Fruit fly (Drosophila melanogaster) whole organism, embryonic: ENCODE data around the gene CG33098.

Experiments used
- CG10321 ChIP-seq: fragments of 200-800 bp; sonication (Bioruptor generic); IDR thresholded peaks from 2 replicates; pipeline ENCODE4 v1.3.6; 2022; ENCODE audit warnings: missing biosample characterization, missing genetic modification characterization
- CG11093 ChIP-seq: fragments of 200-800 bp; sonication (Bioruptor generic); IDR thresholded peaks from 3 replicates; pipeline ENCODE4 v1.3.6; 2022; ENCODE audit warnings: missing biosample characterization, missing genetic modification characterization
- CG11504 ChIP-seq: fragments of 200-800 bp; sonication (Bioruptor generic); optimal IDR thresholded peaks from 3 replicates; lab custom pipeline; 2019; ENCODE audit warnings: missing biosample characterization, mild to moderate bottlenecking, missing genetic modification characterization, moderate library complexity
- CG12071 ChIP-seq: fragments of 200-800 bp; sonication (Bioruptor generic); optimal IDR thresholded peaks from 3 replicates; lab custom pipeline; 2018; ENCODE audit warnings: missing biosample characterization, mild to moderate bottlenecking, missing genetic modification characterization
- CG14710 ChIP-seq: fragments of 200-800 bp; sonication (Bioruptor generic); optimal IDR thresholded peaks from 3 replicates; lab custom pipeline; 2019; ENCODE audit warnings: missing biosample characterization, mild to moderate bottlenecking, missing genetic modification characterization, moderate library complexity
- CG14860 ChIP-seq: fragments of 200-800 bp; sonication (Bioruptor generic); IDR thresholded peaks from 3 replicates; pipeline ENCODE4 v1.3.6; 2022; ENCODE audit warnings: missing biosample characterization, missing genetic modification characterization; ENCODE audit not compliant: partially characterized antibody
- CG18619 ChIP-seq: fragments of 200-800 bp; sonication (Bioruptor generic); optimal IDR thresholded peaks from 3 replicates; lab custom pipeline; 2017; ENCODE audit warnings: missing biosample characterization, mild to moderate bottlenecking, missing genetic modification characterization
- CG2199 ChIP-seq: fragments of 200-800 bp; sonication (Bioruptor generic); IDR thresholded peaks from 3 replicates; pipeline ENCODE4 v1.3.6; 2022; ENCODE audit warnings: missing biosample characterization, missing genetic modification characterization
- CG31441 ChIP-seq: fragments of 200-800 bp; sonication (Bioruptor generic); IDR thresholded peaks from 2 replicates; pipeline ENCODE4 v1.3.6; 2022; ENCODE audit warnings: missing biosample characterization, missing genetic modification characterization
- CG32532 ChIP-seq: fragments of 200-800 bp; sonication (Bioruptor generic); IDR thresholded peaks from 2 replicates; pipeline ENCODE4 v1.3.6; 2022; ENCODE audit warnings: missing biosample characterization, missing genetic modification characterization
- CG32767 ChIP-seq: fragments of 200-800 bp; sonication (Bioruptor generic); IDR thresholded peaks from 2 replicates; pipeline ENCODE4 v1.3.6; 2022; ENCODE audit warnings: missing biosample characterization, missing genetic modification characterization
- CG3407 ChIP-seq: fragments of 200-800 bp; sonication (Bioruptor generic); optimal IDR thresholded peaks from 2 replicates; lab custom pipeline; 2018; ENCODE audit warnings: missing biosample characterization, mild to moderate bottlenecking, missing genetic modification characterization
- CG4404 ChIP-seq: fragments of 200-800 bp; sonication (Bioruptor generic); IDR thresholded peaks from 2 replicates; pipeline ENCODE4 v1.3.6; 2022; ENCODE audit warnings: missing biosample characterization, missing genetic modification characterization
- CG4424 ChIP-seq: fragments of 200-800 bp; sonication (Bioruptor generic); optimal IDR thresholded peaks from 3 replicates; lab custom pipeline; 2016; ENCODE audit warnings: missing biosample characterization, missing genetic modification characterization
- CG7556 ChIP-seq: fragments of 200-800 bp; sonication (Bioruptor generic); optimal IDR thresholded peaks from 2 replicates; lab custom pipeline; 2017; ENCODE audit warnings: missing biosample characterization, mild to moderate bottlenecking, missing genetic modification characterization
- D ChIP-seq, 2 experiments: fragments of 200-800 bp in 1 of 2; fragments of >200 bp in 1 of 2; sonication (Bioruptor generic) in 1 of 2; optimal IDR thresholded peaks; 2 replicates in 1 of 2; 3 replicates in 1 of 2; lab custom pipeline; 2017; ENCODE audit warnings: mild to moderate bottlenecking in 1 of 2, missing biosample characterization in 1 of 2, missing genetic modification characterization in 1 of 2, missing genetic modification reagents in 1 of 2
- D19B ChIP-seq: fragments of 200-800 bp; sonication (Bioruptor generic); optimal IDR thresholded peaks from 2 replicates; lab custom pipeline; 2017; ENCODE audit warnings: missing biosample characterization, mild to moderate bottlenecking, missing genetic modification characterization
- Dbx ChIP-seq: fragments of 200-800 bp; sonication (Bioruptor generic); IDR thresholded peaks from 3 replicates; pipeline ENCODE4 v1.3.6; 2022; ENCODE audit warnings: missing biosample characterization, missing genetic modification characterization
- Deaf1 ChIP-seq: fragments of 200-800 bp; optimal IDR thresholded peaks from 3 replicates; lab custom pipeline; 2019; ENCODE audit warnings: missing biosample characterization, mild to moderate bottlenecking, missing genetic modification characterization, moderate library complexity
- Dp ChIP-seq: fragments of 200-800 bp; sonication (Bioruptor generic); optimal IDR thresholded peaks from 2 replicates; lab custom pipeline; 2018; ENCODE audit warnings: missing biosample characterization, mild to moderate bottlenecking, missing genetic modification characterization, moderate library complexity
- Hr51 ChIP-seq, 2 experiments: fragments of 200-800 bp; sonication (Bioruptor generic); optimal IDR thresholded peaks; 2 replicates in 1 of 2; 3 replicates in 1 of 2; lab custom pipeline; 2016 to 2018; ENCODE audit warnings: missing biosample characterization in 2 of 2, missing genetic modification characterization in 2 of 2, mild to moderate bottlenecking in 1 of 2, moderate library complexity in 1 of 2
- Kr ChIP-seq: fragments of 200-800 bp; sonication (Bioruptor generic); optimal IDR thresholded peaks from 2 replicates; lab custom pipeline; 2017; ENCODE audit warnings: missing biosample characterization, mild to moderate bottlenecking, missing genetic modification characterization
- Nf-YB ChIP-seq: fragments of 200-800 bp; sonication (Bioruptor generic); optimal IDR thresholded peaks from 3 replicates; lab custom pipeline; 2019; ENCODE audit warnings: missing biosample characterization, mild to moderate bottlenecking, missing genetic modification characterization, moderate library complexity
- Nf-YC ChIP-seq: fragments of 200-800 bp; optimal IDR thresholded peaks from 3 replicates; lab custom pipeline; 2019; ENCODE audit warnings: missing biosample characterization, mild to moderate bottlenecking, missing genetic modification characterization, moderate library complexity
- Oli ChIP-seq: fragments of 200-800 bp; sonication (Bioruptor generic); optimal IDR thresholded peaks from 2 replicates; lab custom pipeline; 2018; ENCODE audit warnings: missing biosample characterization, mild to moderate bottlenecking, missing genetic modification characterization, moderate library complexity
- Opbp ChIP-seq: fragments of 200-800 bp; sonication (Bioruptor generic); IDR thresholded peaks from 3 replicates; pipeline ENCODE4 v1.3.6; 2022; ENCODE audit warnings: missing biosample characterization, missing genetic modification characterization; ENCODE audit not compliant: partially characterized antibody
- Side ChIP-seq: fragments of 200-800 bp; sonication (Bioruptor generic); optimal IDR thresholded peaks from 2 replicates; lab custom pipeline; 2016; ENCODE audit warnings: missing biosample characterization, missing genetic modification characterization
- cas ChIP-seq: fragments of 200-800 bp; sonication (Bioruptor generic); IDR thresholded peaks from 2 replicates; pipeline ENCODE4 v1.3.6; 2022; ENCODE audit warnings: missing biosample characterization, missing genetic modification characterization
- crp ChIP-seq, 2 experiments: fragments of 200-800 bp; sonication (Bioruptor generic); optimal IDR thresholded peaks; 2 replicates in 1 of 2; 3 replicates in 1 of 2; lab custom pipeline; 2017; ENCODE audit warnings: missing biosample characterization in 2 of 2, missing genetic modification characterization in 2 of 2, mild to moderate bottlenecking in 1 of 2, moderate library complexity in 1 of 2
- dan ChIP-seq: fragments of 200-800 bp; sonication (Bioruptor generic); IDR thresholded peaks from 2 replicates; pipeline ENCODE4 v1.3.6; 2022; ENCODE audit warnings: missing biosample characterization, missing genetic modification characterization
- ewg ChIP-seq: fragments of 200-800 bp; sonication (Bioruptor generic); optimal IDR thresholded peaks from 3 replicates; lab custom pipeline; 2017; ENCODE audit warnings: mild to moderate bottlenecking, missing biosample characterization, missing genetic modification reagents, missing genetic modification characterization
- eyg ChIP-seq: fragments of 200-800 bp; sonication (Bioruptor generic); optimal IDR thresholded peaks from 3 replicates; lab custom pipeline; 2016; ENCODE audit warnings: missing biosample characterization, missing genetic modification characterization
- fd96Cb ChIP-seq: fragments of 200-800 bp; sonication (Bioruptor generic); optimal IDR thresholded peaks from 2 replicates; lab custom pipeline; 2018; ENCODE audit warnings: missing biosample characterization, mild to moderate bottlenecking, missing genetic modification characterization, moderate library complexity
- ftz-f1 ChIP-seq: fragments of 200-800 bp; sonication (Bioruptor generic); optimal IDR thresholded peaks from 2 replicates; lab custom pipeline; 2016; ENCODE audit warnings: missing biosample characterization, missing genetic modification characterization
- kni ChIP-seq: fragments of 200-800 bp; sonication (Bioruptor generic); optimal IDR thresholded peaks from 3 replicates; lab custom pipeline; 2017; ENCODE audit warnings: mild to moderate bottlenecking, missing biosample characterization, missing genetic modification reagents, missing genetic modification characterization
- lola ChIP-seq, 3 experiments: fragments of >200 bp in 2 of 3; fragments of 200-800 bp in 1 of 3; sonication (Bioruptor generic) in 1 of 3; optimal IDR thresholded peaks; 2 replicates each; lab custom pipeline; 2017 to 2019; ENCODE audit warnings: missing biosample characterization in 3 of 3, missing genetic modification characterization in 3 of 3, mild to moderate bottlenecking in 1 of 3, moderate library complexity in 1 of 3
- maf-S ChIP-seq: fragments of 200-800 bp; sonication (Bioruptor generic); optimal IDR thresholded peaks from 2 replicates; lab custom pipeline; 2016; ENCODE audit warnings: missing biosample characterization, missing genetic modification characterization
- pan ChIP-seq, 4 experiments: fragments of >200 bp in 3 of 4; fragments of 200-800 bp in 1 of 4; sonication (Bioruptor generic) in 1 of 4; optimal IDR thresholded peaks in 3 of 4; IDR thresholded peaks in 1 of 4; 2 replicates each; pipeline versions ENCODE4 v1.3.6 to Lab custom; 2017 to 2022; ENCODE audit warnings: missing biosample characterization in 2 of 4, missing genetic modification characterization in 2 of 4, mixed read lengths in 1 of 4
- prd ChIP-seq, 3 experiments: fragments of >200 bp in 2 of 3; fragments of 200-800 bp in 1 of 3; sonication (Bioruptor generic) in 1 of 3; optimal IDR thresholded peaks in 2 of 3; IDR thresholded peaks in 1 of 3; 2 replicates in 2 of 3; 3 replicates in 1 of 3; pipeline versions ENCODE4 v1.3.6 to Lab custom; 2017 to 2022; ENCODE audit warnings: missing biosample characterization in 1 of 3, missing genetic modification characterization in 1 of 3
- ranshi ChIP-seq: fragments of 200-800 bp; sonication (Bioruptor generic); IDR thresholded peaks from 2 replicates; pipeline ENCODE4 v1.3.6; 2022; ENCODE audit warnings: missing biosample characterization, missing genetic modification characterization
- run ChIP-seq: fragments of 200-800 bp; sonication (Bioruptor generic); optimal IDR thresholded peaks from 3 replicates; lab custom pipeline; 2018; ENCODE audit warnings: missing biosample characterization, mild to moderate bottlenecking, missing genetic modification characterization
- salm ChIP-seq: fragments of 200-800 bp; sonication (Bioruptor generic); optimal IDR thresholded peaks from 2 replicates; lab custom pipeline; 2018; ENCODE audit warnings: missing biosample characterization, mild to moderate bottlenecking, missing genetic modification characterization
- sens ChIP-seq: fragments of 200-800 bp; sonication (Bioruptor generic); peaks from one replicate; lab custom pipeline; 2016; ENCODE audit warnings: missing biosample characterization, missing genetic modification characterization
- shn ChIP-seq: fragments of 200-800 bp; sonication (Bioruptor generic); optimal IDR thresholded peaks from 3 replicates; lab custom pipeline; 2016; ENCODE audit warnings: missing biosample characterization, missing genetic modification characterization
- toy ChIP-seq: fragments of 200-800 bp; sonication (Bioruptor generic); IDR thresholded peaks from 2 replicates; pipeline ENCODE4 v1.3.6; 2022; ENCODE audit warnings: missing biosample characterization, missing genetic modification characterization
- tup ChIP-seq: fragments of 200-800 bp; sonication (Bioruptor generic); optimal IDR thresholded peaks from 2 replicates; lab custom pipeline; 2016; ENCODE audit warnings: missing biosample characterization, mild to moderate bottlenecking, missing genetic modification characterization, moderate library complexity
- z ChIP-seq: fragments of 200-800 bp; sonication (Bioruptor generic); IDR thresholded peaks from 3 replicates; pipeline ENCODE4 v1.3.6; 2022; ENCODE audit warnings: missing biosample characterization, missing genetic modification characterization
- zfh1 ChIP-seq: fragments of 200-800 bp; sonication (Bioruptor generic); IDR thresholded peaks from 3 replicates; pipeline ENCODE4 v1.3.6; 2022; ENCODE audit warnings: missing biosample characterization, missing genetic modification characterization

The CG33098 gene

DNA sequence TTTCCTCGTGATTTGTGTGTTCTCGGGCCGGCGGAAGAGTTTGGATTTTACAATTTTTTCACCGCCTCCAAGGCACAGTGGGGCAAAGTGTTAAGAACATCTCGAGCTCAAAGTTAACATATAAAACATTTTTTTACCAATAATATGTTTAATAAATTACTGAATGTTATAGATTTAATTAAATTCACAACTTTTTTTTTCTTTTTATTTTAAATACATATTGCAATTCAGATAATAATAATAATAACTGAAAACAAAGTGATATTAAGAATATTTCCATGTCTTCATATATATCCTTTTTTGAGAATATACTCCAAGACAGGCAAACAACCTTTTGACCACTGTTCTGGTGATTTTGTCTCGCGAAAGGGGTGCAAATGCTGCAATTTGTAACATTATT lies 41.0 kb upstream of the CG33098 start (continued):
- TF ChIP-seq CG4424, result peak; percentile 2
- peak in 1 of 3 experiments; percentile 17 for TF ChIP-seq lola (GFP tag; optimal IDR thresholded peaks at IDR 0.05; lab: Kevin White, UChicago)
- TF ChIP-seq sens (GFP tag; lab: Kevin White, UChicago), result peak; percentile 30
- peak in 1 of 2 experiments; percentile 20 for TF ChIP-seq Hr51 (GFP tag; optimal IDR thresholded peaks at IDR 0.05; lab: Kevin White, UChicago)
- no peak for TF ChIP-seq Dp
- no peak for TF ChIP-seq shn (GFP tag; lab: Kevin White, UChicago)
- TF ChIP-seq ranshi (GFP tag; lab: Robert Waterston, UW), result no peak
- TF ChIP-seq CG3407 (GFP tag; lab: Kevin White, UChicago), result no peak
- no peak for TF ChIP-seq Side (GFP tag; lab: Kevin White, UChicago)
- TF ChIP-seq CG11093, result no peak
- no peak for TF ChIP-seq CG4404 (GFP tag; lab: Robert Waterston, UW)
- no peak for TF ChIP-seq CG2199 (GFP tag; lab: Robert Waterston, UW)
- no peak for TF ChIP-seq prd (optimal IDR thresholded peaks at IDR 0.05; lab: Kevin White, UChicago)
- TF ChIP-seq prd (GFP tag; IDR thresholded peaks at IDR 0.05; lab: Robert Waterston, UW), result peak; percentile 32; the same call in 1 of the 3 replicates
- TF ChIP-seq Oli (tag; lab: Kevin White, UChicago), result peak; percentile 8
- TF ChIP-seq CG31441 (GFP tag; lab: Robert Waterston, UW), result peak; percentile 62; the same call in 1 of the 2 replicates
- no peak for TF ChIP-seq crp (GFP tag; optimal IDR thresholded peaks at IDR 0.05; lab: Kevin White, UChicago)
- peak; percentile 19 for TF ChIP-seq CG14710 (tag; lab: Kevin White, UChicago)
- no peak for TF ChIP-seq Nf-YB (GFP tag; lab: Kevin White, UChicago)
- peak; percentile 58 for TF ChIP-seq CG11504
- TF ChIP-seq cas (GFP tag; lab: Robert Waterston, UW), result no peak
- no peak for TF ChIP-seq Dbx (GFP tag; lab: Robert Waterston, UW)
- TF ChIP-seq fd96Cb (tag; lab: Kevin White, UChicago), result peak; percentile 23
- TF ChIP-seq CG7556 (GFP tag; lab: Kevin White, UChicago), result peak; percentile 14

DNA sequence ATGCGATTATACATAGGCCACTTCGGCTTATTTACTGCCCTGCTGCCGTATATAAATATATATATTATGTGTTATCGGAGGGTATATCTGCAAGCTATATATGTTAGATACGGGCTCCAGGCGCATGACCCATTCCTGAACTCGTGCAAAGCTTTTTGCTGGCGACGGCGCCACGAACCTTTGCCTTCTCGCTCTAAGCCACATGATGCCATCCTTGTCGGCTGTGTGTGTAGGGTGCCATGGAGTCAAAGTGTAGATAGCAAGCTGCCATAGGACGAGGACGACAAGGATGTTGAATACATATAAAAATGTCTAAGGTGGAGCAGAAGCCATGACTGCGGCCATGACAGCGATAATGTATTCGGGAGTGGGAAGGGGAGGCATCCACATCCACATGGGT lies 39.3 kb upstream of the CG33098 start:
- TF ChIP-seq ftz-f1 (GFP tag; lab: Kevin White, UChicago) (no peak), kni (GFP tag; lab: Kevin White, UChicago) (no peak), toy (GFP tag; lab: Robert Waterston, UW) (no peak), CG14860 (no peak), D19B (no peak), ewg (peak; percentile 74), CG32767 (peak; percentile 29; the same call in 1 of the 2 replicates), sens (GFP tag; lab: Kevin White, UChicago) (peak; percentile 27), z (GFP tag; lab: Robert Waterston, UW) (no peak), CG10321 (peak; percentile 73), Nf-YB (GFP tag; lab: Kevin White, UChicago) (peak; percentile 78), CG12071 (GFP tag; lab: Kevin White, UChicago) (peak; percentile 20), Kr (GFP tag; lab: Kevin White, UChicago) (no peak), CG32532 (GFP tag; lab: Robert Waterston, UW) (0 out of 2 replicates have a peak, but pooled peaks have one; percentile 9), eyg (GFP tag; lab: Kevin White, UChicago) (no peak), Opbp (GFP tag; lab: Robert Waterston, UW) (no peak), Deaf1 (tag; lab: Kevin White, UChicago) (peak; percentile 84), D (optimal IDR thresholded peaks at IDR 0.05; lab: Kevin White, UChicago) (no peak), D (GFP tag; optimal IDR thresholded peaks at IDR 0.05; lab: Kevin White, UChicago) (no peak), run (tag; lab: Kevin White, UChicago) (no peak), CG18619 (GFP tag; lab: Kevin White, UChicago) (no peak), salm (tag; lab: Kevin White, UChicago) (no peak), zfh1 (GFP tag; lab: Robert Waterston, UW) (no peak), Hr51 (GFP tag; optimal IDR thresholded peaks at IDR 0.05; lab: Kevin White, UChicago) (no peak), tup (no peak), pan (optimal IDR thresholded peaks at IDR 0.05; lab: Kevin White, UChicago) (no peak), pan (GFP tag; optimal IDR thresholded peaks at IDR 0.05 in 1 of 2, IDR thresholded peaks at IDR 0.05 in 1 of 2) (no peak), dan (GFP tag; lab: Robert Waterston, UW) (no peak), maf-S (GFP tag; lab: Kevin White, UChicago) (no peak), Nf-YC (tag; lab: Kevin White, UChicago) (peak; percentile 91)
